Fruit fly (Drosophila melanogaster): ENCODE data around the gene CG14664.

The CG14664 gene

DNA sequence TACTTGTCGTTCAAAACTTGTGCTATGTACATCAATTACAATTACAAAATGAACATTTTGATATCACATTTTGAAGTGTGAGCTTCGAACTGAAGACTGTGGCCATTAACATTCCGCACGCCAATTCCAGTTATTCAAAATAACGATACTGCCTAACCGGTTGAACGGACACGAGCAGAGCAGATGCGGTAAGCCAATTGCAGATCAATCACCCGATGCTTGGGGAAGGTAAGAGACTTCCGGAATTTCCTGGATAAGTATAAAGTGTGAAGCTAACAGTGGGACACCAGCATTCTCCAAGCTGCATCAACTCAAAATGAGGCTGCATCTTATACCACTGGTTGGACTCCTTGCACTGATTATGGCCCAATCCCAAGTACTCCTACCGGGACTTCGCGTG, at the start of gene CG14664:
Gene CG14664, plus strand, starts transcription at position 301 of the 400 bp plus-strand sequence.
- no peak for TF ChIP-seq CG7101 (tag; optimal IDR thresholded peaks at IDR 0.05)
- TF ChIP-seq toe (GFP tag; optimal IDR thresholded peaks at IDR 0.05), result no peak
- TF ChIP-seq ovo (GFP tag; optimal IDR thresholded peaks at IDR 0.05), result no peak
- no peak for TF ChIP-seq Mnt (GFP tag; optimal IDR thresholded peaks at IDR 0.05)
- TF ChIP-seq CG33017 (tag; optimal IDR thresholded peaks at IDR 0.05), result no peak
- no peak for TF ChIP-seq kay (GFP tag; ENCODE audit: borderline replicate concordance)
- no peak for TF ChIP-seq CG14711 (tag; optimal IDR thresholded peaks at IDR 0.05)
- no peak for TF ChIP-seq pad (GFP tag; optimal IDR thresholded peaks at IDR 0.05)
- no peak for TF ChIP-seq cic (GFP tag; optimal IDR thresholded peaks at IDR 0.05)
- TF ChIP-seq CG12768 (GFP tag; optimal IDR thresholded peaks at IDR 0.05), result no peak
- TF ChIP-seq Hr96 (GFP tag; optimal IDR thresholded peaks at IDR 0.05), result no peak
- TF ChIP-seq CG7045 (GFP tag; optimal IDR thresholded peaks at IDR 0.05), result no peak
- TF ChIP-seq CG11617 (GFP tag; optimal IDR thresholded peaks at IDR 0.05), result no peak
- no peak for TF ChIP-seq tj (GFP tag; optimal IDR thresholded peaks at IDR 0.05)
- no peak for TF ChIP-seq Clk (GFP tag; optimal IDR thresholded peaks at IDR 0.05)
- no peak for TF ChIP-seq bab1 (GFP tag; optimal IDR thresholded peaks at IDR 0.05)
- TF ChIP-seq cnc (optimal IDR thresholded peaks at IDR 0.05), result no peak
- no peak for TF ChIP-seq CG5204 (GFP tag; optimal IDR thresholded peaks at IDR 0.05)
- no peak for TF ChIP-seq Crg-1 (GFP tag; optimal IDR thresholded peaks at IDR 0.05)

DNA sequence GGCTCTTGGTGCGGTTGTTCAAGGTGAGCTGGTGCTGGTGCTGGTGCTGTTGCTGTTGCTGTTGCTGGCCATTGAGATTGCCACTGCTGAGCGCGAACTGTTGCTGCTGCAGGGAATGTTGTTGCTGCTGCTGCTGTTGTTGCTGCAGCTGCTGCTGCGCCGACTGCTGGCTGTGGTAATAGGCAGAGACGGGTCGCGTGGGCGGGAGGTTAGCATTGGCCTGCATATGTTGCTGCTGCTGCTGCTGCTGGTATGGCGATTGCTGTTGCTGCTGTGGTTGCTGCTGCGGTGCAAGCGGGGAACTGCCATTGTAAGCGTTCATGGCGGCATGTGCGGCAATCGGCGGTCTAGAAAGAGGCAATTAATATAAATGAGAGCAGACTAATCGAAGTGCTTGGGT, 48.0 kb upstream of the CG14664 start:
- TF ChIP-seq kay (GFP tag; ENCODE audit: borderline replicate concordance) (no peak), Hr96 (GFP tag; optimal IDR thresholded peaks at IDR 0.05) (no peak), CG1620 (GFP tag; optimal IDR thresholded peaks at IDR 0.05) (no peak), Clk (GFP tag; optimal IDR thresholded peaks at IDR 0.05) (no peak), cic (GFP tag; optimal IDR thresholded peaks at IDR 0.05) (no peak), CG7101 (tag; optimal IDR thresholded peaks at IDR 0.05) (no peak), CG11617 (GFP tag; optimal IDR thresholded peaks at IDR 0.05) (no peak)

DNA sequence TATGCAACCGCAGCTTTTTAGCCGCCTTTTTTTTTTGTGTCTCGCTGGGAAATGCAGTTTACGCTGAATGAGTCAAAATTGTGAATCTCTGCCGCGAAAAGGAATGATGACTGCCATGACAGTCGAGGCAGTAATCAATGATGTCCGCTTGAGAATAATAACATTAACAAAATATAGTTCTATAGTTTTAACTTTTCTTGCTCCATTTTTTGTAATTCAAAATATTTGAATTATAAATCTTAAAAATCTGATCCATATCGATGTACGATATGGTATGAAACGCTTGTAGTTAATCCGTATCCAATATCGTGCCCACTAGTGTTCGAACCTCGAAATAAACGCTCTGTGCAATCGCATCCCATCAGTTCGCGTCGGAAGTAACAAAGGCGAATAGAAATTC, 36.1 kb upstream of the CG14664 start:
- peak; percentile 34 for TF ChIP-seq kay (GFP tag; ENCODE audit: borderline replicate concordance)
- no peak for TF ChIP-seq cnc (optimal IDR thresholded peaks at IDR 0.05)

DNA sequence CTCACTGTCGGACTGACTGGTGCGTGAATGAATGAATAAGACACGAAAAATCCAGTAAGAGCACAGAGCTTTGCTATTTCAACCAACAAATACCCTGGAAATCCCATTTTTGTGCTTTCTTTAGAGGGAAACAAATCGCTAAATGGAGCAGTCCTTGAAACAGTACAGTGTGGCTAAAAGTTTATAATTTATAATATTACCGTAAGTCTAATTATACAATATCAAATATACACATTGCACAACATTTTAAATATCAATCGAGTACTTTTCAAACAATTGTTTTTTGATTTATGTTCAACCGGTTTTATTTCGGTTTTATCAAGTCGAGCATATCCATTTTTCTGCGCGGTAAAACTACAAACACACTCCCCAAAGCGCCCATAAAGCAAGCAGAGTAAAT, 30.7 kb upstream of the CG14664 start:
- TF ChIP-seq kay (GFP tag; ENCODE audit: borderline replicate concordance) (peak; percentile 52), pad (GFP tag; optimal IDR thresholded peaks at IDR 0.05) (no peak), Clk (GFP tag; optimal IDR thresholded peaks at IDR 0.05) (no peak)

DNA sequence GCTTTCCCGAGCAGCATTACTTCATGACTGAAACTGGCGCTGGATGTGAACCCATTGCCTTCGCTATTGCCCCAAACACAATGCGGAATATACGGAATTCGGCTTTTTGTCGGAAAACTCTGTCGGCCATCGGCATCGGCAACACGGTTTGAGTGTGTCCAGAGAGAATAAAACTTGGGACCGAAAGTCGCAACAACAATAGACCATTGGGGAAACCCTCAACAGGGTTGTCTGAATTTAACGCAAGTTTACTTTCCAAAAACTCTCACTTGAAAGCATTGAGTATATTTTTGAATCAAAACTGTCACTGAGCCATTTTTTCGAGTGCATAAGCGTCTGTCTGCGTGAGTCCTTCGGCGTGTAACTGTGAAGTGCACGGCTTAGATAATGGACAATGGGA, 25.6 kb upstream of the CG14664 start:
- TF ChIP-seq CG14711 (tag; optimal IDR thresholded peaks at IDR 0.05), result peak; percentile 46
- TF ChIP-seq CG5204 (GFP tag; optimal IDR thresholded peaks at IDR 0.05), result no peak
- peak; percentile 17 for TF ChIP-seq Clk (GFP tag; optimal IDR thresholded peaks at IDR 0.05)
- TF ChIP-seq cic (GFP tag; optimal IDR thresholded peaks at IDR 0.05), result no peak
- peak; percentile 55 for TF ChIP-seq CG12768 (GFP tag; optimal IDR thresholded peaks at IDR 0.05)
- TF ChIP-seq CG33017 (tag; optimal IDR thresholded peaks at IDR 0.05), result peak; percentile 56
- TF ChIP-seq Mnt (GFP tag; optimal IDR thresholded peaks at IDR 0.05), result no peak
- peak; percentile 50 for TF ChIP-seq CG7045 (GFP tag; optimal IDR thresholded peaks at IDR 0.05)
- peak; percentile 27 for TF ChIP-seq CG7101 (tag; optimal IDR thresholded peaks at IDR 0.05)
- TF ChIP-seq bab1 (GFP tag; optimal IDR thresholded peaks at IDR 0.05), result no peak
- TF ChIP-seq toe (GFP tag; optimal IDR thresholded peaks at IDR 0.05), result peak; percentile 26

DNA sequence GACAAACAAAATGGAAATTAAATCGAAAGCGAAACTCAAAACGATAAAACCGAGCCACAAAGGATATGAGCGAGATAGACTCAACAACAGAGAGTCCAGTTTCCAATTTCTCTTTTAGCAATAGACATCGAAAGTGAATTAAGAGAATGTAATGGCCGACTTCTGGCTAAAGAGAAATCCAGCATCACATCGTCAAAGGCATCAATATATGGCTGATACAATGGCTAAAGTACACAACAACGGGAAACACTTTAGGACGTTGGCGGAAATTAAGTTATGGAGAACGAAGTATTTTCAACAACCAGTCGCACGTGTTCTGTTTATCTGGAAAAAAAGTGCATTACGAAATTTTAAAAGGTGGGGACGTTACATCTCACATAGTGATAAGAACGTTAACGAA, 24.4 kb upstream of the CG14664 start:
- TF ChIP-seq cnc (optimal IDR thresholded peaks at IDR 0.05), result no peak
- no peak for TF ChIP-seq CG5204 (GFP tag; optimal IDR thresholded peaks at IDR 0.05)
- TF ChIP-seq CG1620 (GFP tag; optimal IDR thresholded peaks at IDR 0.05), result no peak
- TF ChIP-seq Mnt (GFP tag; optimal IDR thresholded peaks at IDR 0.05), result no peak
- TF ChIP-seq CG7045 (GFP tag; optimal IDR thresholded peaks at IDR 0.05), result no peak
- TF ChIP-seq CG11617 (GFP tag; optimal IDR thresholded peaks at IDR 0.05), result no peak
- no peak for TF ChIP-seq CG7101 (tag; optimal IDR thresholded peaks at IDR 0.05)
- TF ChIP-seq cic (GFP tag; optimal IDR thresholded peaks at IDR 0.05), result no peak
- no peak for TF ChIP-seq toe (GFP tag; optimal IDR thresholded peaks at IDR 0.05)
- no peak for TF ChIP-seq Clk (GFP tag; optimal IDR thresholded peaks at IDR 0.05)
- no peak for TF ChIP-seq Crg-1 (GFP tag; optimal IDR thresholded peaks at IDR 0.05)
- no peak for TF ChIP-seq CG33017 (tag; optimal IDR thresholded peaks at IDR 0.05)
- TF ChIP-seq Hr96 (GFP tag; optimal IDR thresholded peaks at IDR 0.05), result no peak
- TF ChIP-seq bab1 (GFP tag; optimal IDR thresholded peaks at IDR 0.05), result no peak

DNA sequence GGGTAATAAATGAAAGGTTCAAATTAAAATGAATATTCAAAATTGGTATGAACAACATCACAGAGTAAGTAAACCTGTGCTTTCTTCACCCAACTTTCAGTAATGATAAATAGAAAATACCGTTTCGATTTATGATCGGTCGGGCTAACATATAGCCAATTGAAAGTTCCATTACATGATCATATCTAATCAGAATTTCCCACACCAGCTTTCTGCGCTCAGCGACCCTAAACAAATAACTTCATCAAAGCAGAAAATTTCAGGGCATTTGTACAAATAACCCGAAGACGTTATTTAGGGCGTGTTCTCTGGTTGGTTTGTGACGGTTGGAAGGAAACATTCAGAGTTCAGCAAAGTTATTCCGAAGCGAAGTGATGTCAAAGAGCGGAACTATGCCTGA, 20.1 kb upstream of the CG14664 start:
- TF ChIP-seq cnc (optimal IDR thresholded peaks at IDR 0.05) (no peak), CG11617 (GFP tag; optimal IDR thresholded peaks at IDR 0.05) (no peak), toe (GFP tag; optimal IDR thresholded peaks at IDR 0.05) (no peak), CG33017 (tag; optimal IDR thresholded peaks at IDR 0.05) (no peak), bab1 (GFP tag; optimal IDR thresholded peaks at IDR 0.05) (no peak), Crg-1 (GFP tag; optimal IDR thresholded peaks at IDR 0.05) (no peak), kay (GFP tag; ENCODE audit: borderline replicate concordance) (no peak), CG1620 (GFP tag; optimal IDR thresholded peaks at IDR 0.05) (no peak), ovo (GFP tag; optimal IDR thresholded peaks at IDR 0.05) (no peak), Hr96 (GFP tag; optimal IDR thresholded peaks at IDR 0.05) (no peak), Clk (GFP tag; optimal IDR thresholded peaks at IDR 0.05) (no peak), CG12768 (GFP tag; optimal IDR thresholded peaks at IDR 0.05) (no peak), Mnt (GFP tag; optimal IDR thresholded peaks at IDR 0.05) (no peak)

Measured in whole organism, adult.